Worm (Caenorhabditis elegans) whole organism, L2 larva: ENCODE measurements around the gene col-85.

Experiments used
- C34F6.9 ChIP-seq: fragments of 150-350 bp; optimal IDR thresholded peaks from 2 replicates; lab custom pipeline; 2014; ENCODE audit warnings: missing biosample characterization, missing genetic modification characterization
- R02D3.7 ChIP-seq: fragments of 150-350 bp; optimal IDR thresholded peaks from 2 replicates; lab custom pipeline; 2014; ENCODE audit warnings: missing biosample characterization, missing genetic modification characterization
- Y55F3AM.14 ChIP-seq: fragments of 200-800 bp; sonication (Bioruptor generic); optimal IDR thresholded peaks from 2 replicates; lab custom pipeline; 2018; ENCODE audit warnings: mild to moderate bottlenecking, missing genetic modification characterization, missing compliant biosample characterization
- ZK546.5 ChIP-seq: sonication (generic microtip); optimal IDR thresholded peaks from 2 replicates; lab custom pipeline; 2017; ENCODE audit warnings: missing biosample characterization, missing genetic modification characterization
- alr-1 ChIP-seq: fragments of 150-350 bp; optimal IDR thresholded peaks from 2 replicates; lab custom pipeline; 2014; ENCODE audit warnings: missing biosample characterization, missing genetic modification characterization
- aly-2 ChIP-seq: fragments of 150-350 bp; optimal IDR thresholded peaks from 2 replicates; lab custom pipeline; 2014; ENCODE audit warnings: missing biosample characterization, missing genetic modification characterization
- ama-1 ChIP-seq: fragments of 150-350 bp; optimal IDR thresholded peaks from 2 replicates; lab custom pipeline; 2018; ENCODE audit warnings: inconsistent platforms
- blmp-1 ChIP-seq: sonication (generic microtip); optimal IDR thresholded peaks from 2 replicates; lab custom pipeline; 2017; ENCODE audit warnings: missing genetic modification characterization, mild to moderate bottlenecking, missing compliant biosample characterization, antibody characterized with exemption, moderate library complexity; ENCODE audit not compliant: insufficient read depth
- ceh-82 ChIP-seq: fragments of 150-350 bp; optimal IDR thresholded peaks from 2 replicates; lab custom pipeline; 2014; ENCODE audit warnings: missing biosample characterization, missing genetic modification characterization
- crh-2 ChIP-seq: sonication (generic microtip); optimal IDR thresholded peaks from 2 replicates; lab custom pipeline; 2017; ENCODE audit warnings: missing biosample characterization, missing genetic modification characterization
- dmd-4 ChIP-seq: sonication (generic microtip); optimal IDR thresholded peaks from 2 replicates; lab custom pipeline; 2017; ENCODE audit warnings: missing biosample characterization, missing genetic modification characterization
- egl-27 ChIP-seq: sonication (generic microtip); optimal IDR thresholded peaks from 3 replicates; lab custom pipeline; 2017; ENCODE audit warnings: missing biosample characterization, missing genetic modification reagents, missing genetic modification characterization
- elt-1 ChIP-seq: fragments of 150-350 bp; optimal IDR thresholded peaks from 2 replicates; lab custom pipeline; 2014; ENCODE audit warnings: missing biosample characterization, missing genetic modification characterization
- elt-3 ChIP-seq: sonication (generic microtip); optimal IDR thresholded peaks from 2 replicates; lab custom pipeline; 2017; ENCODE audit warnings: missing biosample characterization, missing genetic modification characterization
- fos-1 ChIP-seq: fragments of 150-350 bp; optimal IDR thresholded peaks from 2 replicates; lab custom pipeline; 2014; ENCODE audit warnings: missing biosample characterization, missing genetic modification characterization
- lin-11 ChIP-seq: fragments of 150-350 bp; sonication (generic microtip); optimal IDR thresholded peaks from 2 replicates; lab custom pipeline; 2014; ENCODE audit warnings: missing biosample characterization, missing genetic modification characterization, inconsistent platforms, mixed read lengths
- lin-13 ChIP-seq: fragments of 150-350 bp; optimal IDR thresholded peaks from 2 replicates; lab custom pipeline; 2014; ENCODE audit warnings: missing biosample characterization, missing genetic modification reagents, missing genetic modification characterization
- mab-5 ChIP-seq: fragments of 150-350 bp; optimal IDR thresholded peaks from 2 replicates; lab custom pipeline; 2014; ENCODE audit warnings: missing biosample characterization, missing genetic modification characterization
- mdl-1 ChIP-seq, 2 experiments: fragments of 150-350 bp in 1 of 2; sonication (generic microtip) in 1 of 2; optimal IDR thresholded peaks; 2 replicates each; lab custom pipeline; 2017; ENCODE audit warnings: missing biosample characterization in 2 of 2, missing genetic modification characterization in 2 of 2
- nhr-10 ChIP-seq: sonication (generic microtip); optimal IDR thresholded peaks from 2 replicates; lab custom pipeline; 2017; ENCODE audit warnings: missing biosample characterization, missing genetic modification characterization
- nhr-11 ChIP-seq: fragments of 150-350 bp; optimal IDR thresholded peaks from 2 replicates; lab custom pipeline; 2014; ENCODE audit warnings: missing biosample characterization, missing genetic modification characterization
- nhr-12 ChIP-seq: fragments of 150-350 bp; optimal IDR thresholded peaks from 2 replicates; lab custom pipeline; 2014; ENCODE audit warnings: missing biosample characterization, missing genetic modification characterization
- nhr-129 ChIP-seq: fragments of 150-350 bp; optimal IDR thresholded peaks from 2 replicates; lab custom pipeline; 2014; ENCODE audit warnings: missing biosample characterization, missing genetic modification characterization
- nhr-21 ChIP-seq: fragments of 150-350 bp; optimal IDR thresholded peaks from 2 replicates; lab custom pipeline; 2014; ENCODE audit warnings: missing biosample characterization, missing genetic modification characterization
- nhr-23 ChIP-seq: fragments of 150-350 bp; optimal IDR thresholded peaks from 2 replicates; lab custom pipeline; 2014; ENCODE audit warnings: missing biosample characterization, missing genetic modification reagents, missing genetic modification characterization
- nhr-237 ChIP-seq: fragments of 150-350 bp; optimal IDR thresholded peaks from 2 replicates; lab custom pipeline; 2014; ENCODE audit warnings: missing biosample characterization, missing genetic modification characterization
- nhr-6 ChIP-seq: fragments of 150-350 bp; optimal IDR thresholded peaks from 2 replicates; lab custom pipeline; 2014; ENCODE audit warnings: missing biosample characterization, missing genetic modification characterization
- nhr-77 ChIP-seq: fragments of 150-350 bp; optimal IDR thresholded peaks from 2 replicates; lab custom pipeline; 2014; ENCODE audit warnings: missing biosample characterization, missing genetic modification characterization
- peb-1 ChIP-seq: fragments of 150-350 bp; optimal IDR thresholded peaks from 2 replicates; lab custom pipeline; 2014; ENCODE audit warnings: missing biosample characterization, missing genetic modification characterization
- sem-4 ChIP-seq: fragments of 150-350 bp; optimal IDR thresholded peaks from 2 replicates; lab custom pipeline; 2014; ENCODE audit warnings: missing biosample characterization, missing genetic modification reagents, missing genetic modification characterization
- skn-1 ChIP-seq: sonication (generic microtip); optimal IDR thresholded peaks from 2 replicates; lab custom pipeline; 2017; ENCODE audit warnings: missing biosample characterization, missing genetic modification characterization
- sma-3 ChIP-seq: sonication (generic microtip); optimal IDR thresholded peaks from 2 replicates; lab custom pipeline; 2016; ENCODE audit warnings: missing genetic modification reagents, missing genetic modification characterization, missing compliant biosample characterization
- sma-9 ChIP-seq, 2 experiments: fragments of 150-350 bp in 1 of 2; sonication (generic microtip) in 1 of 2; optimal IDR thresholded peaks; 2 replicates each; lab custom pipeline; 2014 to 2016; ENCODE audit warnings: missing genetic modification characterization in 2 of 2, mild to moderate bottlenecking in 1 of 2, missing biosample characterization in 1 of 2, missing compliant biosample characterization in 1 of 2, missing genetic modification reagents in 1 of 2, moderate library complexity in 1 of 2
- snpc-4 ChIP-seq: fragments of 150-350 bp; optimal IDR thresholded peaks from 2 replicates; lab custom pipeline; 2014; ENCODE audit warnings: missing biosample characterization, missing genetic modification characterization
- unc-39 ChIP-seq: fragments of 150-350 bp; optimal IDR thresholded peaks from 2 replicates; lab custom pipeline; 2014; ENCODE audit warnings: missing biosample characterization, missing genetic modification characterization
- unc-62 ChIP-seq: fragments of 150-350 bp; optimal IDR thresholded peaks from 2 replicates; lab custom pipeline; 2014; ENCODE audit warnings: missing biosample characterization, missing genetic modification reagents, missing genetic modification characterization
- ztf-1 ChIP-seq: fragments of 200-800 bp; sonication (Bioruptor generic); conservative IDR thresholded peaks from 2 replicates; pipeline ENCODE4 v1.3.6; 2022; ENCODE audit warnings: missing genetic modification characterization, missing compliant biosample characterization
- ztf-11 ChIP-seq: sonication (generic microtip); optimal IDR thresholded peaks from 2 replicates; lab custom pipeline; 2017; ENCODE audit warnings: missing biosample characterization, missing genetic modification characterization

The col-85 gene

ce11 chrII:12507038-12507437 is 12.1 kb upstream of the col-85 start, which contains the start of gene srh-68:
Gene srh-68 (plus strand): TSS chrII:12507338.
- TF ChIP-seq snpc-4 (tag; lab: Kevin White, UChicago) (no peak), dmd-4 (tag; lab: Kevin White, UChicago) (no peak), ZK546.5 (tag; lab: Kevin White, UChicago) (no peak), nhr-129 (tag; lab: Kevin White, UChicago) (no peak), ztf-11 (tag; lab: Kevin White, UChicago) (no peak), alr-1 (tag; lab: Kevin White, UChicago) (no peak), C34F6.9 (tag; lab: Kevin White, UChicago) (no peak), skn-1 (tag; lab: Kevin White, UChicago) (no peak), peb-1 (tag; lab: Kevin White, UChicago) (no peak), blmp-1 (no peak), fos-1 (tag; lab: Kevin White, UChicago) (no peak)

- TF ChIP-seq nhr-10 (tag; lab: Kevin White, UChicago): no peak
- TF ChIP-seq nhr-6 (tag; lab: Kevin White, UChicago): no peak
- no peak for TF ChIP-seq sma-3
- no peak for TF ChIP-seq mdl-1 (tag; optimal IDR thresholded peaks at IDR 0.05; lab: Kevin White, UChicago)
- TF ChIP-seq sem-4 (tag; lab: Kevin White, UChicago): no peak
- no peak for TF ChIP-seq nhr-77 (tag; lab: Kevin White, UChicago)
- TF ChIP-seq nhr-11 (tag; lab: Kevin White, UChicago): no peak
- TF ChIP-seq sma-9 (GFP tag; optimal IDR thresholded peaks at IDR 0.05; lab: Kevin White, UChicago): no peak
- TF ChIP-seq sma-9 (tag; optimal IDR thresholded peaks at IDR 0.05; lab: Kevin White, UChicago): no peak
- no peak for TF ChIP-seq Y55F3AM.14 (GFP tag; lab: Kevin White, UChicago)
- TF ChIP-seq nhr-237 (tag; lab: Kevin White, UChicago): no peak
- TF ChIP-seq peb-1 (tag; lab: Kevin White, UChicago): no peak
- no peak for TF ChIP-seq crh-2 (tag; lab: Kevin White, UChicago)
- TF ChIP-seq ama-1 (lab: Kevin White, UChicago): no peak
- no peak for TF ChIP-seq aly-2
- no peak for TF ChIP-seq nhr-12
- TF ChIP-seq, all 48 proteins: peak for 0
Measured at ce11 chrII:12506511-12506910, 11.6 kb upstream of the col-85 start.

- no peak for TF ChIP-seq peb-1 (tag; lab: Kevin White, UChicago)
- TF ChIP-seq dmd-4 (tag; lab: Kevin White, UChicago): no peak
- no peak for TF ChIP-seq unc-39 (tag; lab: Kevin White, UChicago)
- no peak for TF ChIP-seq egl-27 (tag; lab: Kevin White, UChicago)
- no peak for TF ChIP-seq crh-2 (tag; lab: Kevin White, UChicago)
- no peak for TF ChIP-seq lin-11 (tag; lab: Kevin White, UChicago)
- no peak for TF ChIP-seq sma-9 (GFP tag; optimal IDR thresholded peaks at IDR 0.05; lab: Kevin White, UChicago)
- TF ChIP-seq sma-9 (tag; optimal IDR thresholded peaks at IDR 0.05; lab: Kevin White, UChicago): no peak
- no peak for TF ChIP-seq ceh-82 (tag; lab: Kevin White, UChicago)
- no peak for TF ChIP-seq elt-1 (tag; lab: Kevin White, UChicago)
- TF ChIP-seq elt-3 (tag; lab: Kevin White, UChicago): no peak
- no peak for TF ChIP-seq nhr-10 (tag; lab: Kevin White, UChicago)
- TF ChIP-seq ztf-11 (tag; lab: Kevin White, UChicago): no peak
- TF ChIP-seq nhr-21 (tag; lab: Kevin White, UChicago): no peak
- TF ChIP-seq nhr-11 (tag; lab: Kevin White, UChicago): no peak
- TF ChIP-seq, all 48 proteins: peak for 0
Measured at ce11 chrII:12502784-12503183, 7.9 kb upstream of the col-85 start, which contains the start of gene ador-1. Gene ador-1 (minus strand): TSS chrII:12502884.

ce11 chrII:12499969-12500368 is 5.1 kb upstream of the col-85 start:
- TF ChIP-seq unc-62 (GFP tag; lab: Kevin White, UChicago): no peak
- TF ChIP-seq peb-1 (tag; lab: Kevin White, UChicago): no peak
- no peak for TF ChIP-seq nhr-11 (tag; lab: Kevin White, UChicago)
- no peak for TF ChIP-seq ztf-1 (GFP tag; lab: Robert Waterston, UW)
- TF ChIP-seq lin-13: no peak
- no peak for TF ChIP-seq sma-3
- TF ChIP-seq ZK546.5 (tag; lab: Kevin White, UChicago): no peak
- no peak for TF ChIP-seq mab-5 (tag; lab: Kevin White, UChicago)
- TF ChIP-seq skn-1 (tag; lab: Kevin White, UChicago): no peak
- no peak for TF ChIP-seq elt-1 (tag; lab: Kevin White, UChicago)
- no peak for TF ChIP-seq egl-27 (tag; lab: Kevin White, UChicago)
- no peak for TF ChIP-seq nhr-237 (tag; lab: Kevin White, UChicago)
- TF ChIP-seq dmd-4 (tag; lab: Kevin White, UChicago): no peak
- no peak for TF ChIP-seq sem-4 (tag; lab: Kevin White, UChicago)
- no peak for TF ChIP-seq sma-9 (GFP tag; optimal IDR thresholded peaks at IDR 0.05; lab: Kevin White, UChicago)
- TF ChIP-seq sma-9 (tag; optimal IDR thresholded peaks at IDR 0.05; lab: Kevin White, UChicago): no peak
- TF ChIP-seq crh-2 (tag; lab: Kevin White, UChicago): no peak
- TF ChIP-seq nhr-23: no peak
- no peak for TF ChIP-seq C34F6.9 (tag; lab: Kevin White, UChicago)
- TF ChIP-seq R02D3.7 (tag; lab: Kevin White, UChicago): no peak
- TF ChIP-seq, all 48 proteins: peak for 0
